Worm (Caenorhabditis elegans): ENCODE results near the gene Y25C1A.8.

DNA sequence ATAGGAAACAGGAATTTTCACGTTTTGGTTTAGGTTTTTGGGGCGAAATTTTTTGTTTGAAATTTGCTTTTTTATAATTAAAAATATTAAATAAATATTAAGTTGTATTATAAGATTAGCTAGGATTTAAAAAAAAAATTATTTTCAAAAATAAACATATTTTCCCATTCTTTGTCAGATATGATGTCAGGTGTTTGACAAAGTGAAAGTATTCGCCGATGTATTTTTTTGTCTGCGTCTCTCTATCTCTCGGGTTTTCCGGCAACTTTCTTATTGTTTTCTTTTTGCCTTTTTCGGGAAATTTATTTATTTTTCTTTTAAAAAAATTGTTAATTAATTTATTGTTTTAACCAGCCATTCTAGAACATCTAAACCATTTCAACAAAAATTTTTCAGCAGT, 46.3 kb downstream of the Y25C1A.8 start:
- TF ChIP-seq W03F9.2 (tag; optimal IDR thresholded peaks at IDR 0.05), result no peak
- no peak for TF ChIP-seq him-1 (tag; optimal IDR thresholded peaks at IDR 0.05)
